Worm (Caenorhabditis elegans) whole organism, young adult: ENCODE data around the gene cut-1.

Experiments
- lin-40 ChIP-seq: sonication (generic microtip); optimal IDR thresholded peaks from 2 replicates; lab custom pipeline; 2016; ENCODE audit warnings: missing genetic modification characterization, mild to moderate bottlenecking, missing compliant biosample characterization, missing genotype, missing genetic modification reagents
- unc-130 ChIP-seq: sonication (generic microtip); optimal IDR thresholded peaks from 2 replicates; lab custom pipeline; 2016; ENCODE audit warnings: missing genetic modification reagents, missing genetic modification characterization, missing compliant biosample characterization

ce11 chrII:11283803-11284202 lies 14.9 kb downstream of the cut-1 start:
- TF ChIP-seq lin-40 (tag; lab: Kevin White, UChicago): no peak
- TF ChIP-seq unc-130 (GFP tag; lab: Kevin White, UChicago): no peak
